Worm (Caenorhabditis elegans) whole organism, L3 larva: ENCODE results near the gene nurf-1.

Source experiments
- R02D3.7 ChIP-seq: fragments of 150-350 bp; optimal IDR thresholded peaks from 2 replicates; lab custom pipeline; 2014; ENCODE audit warnings: missing biosample characterization, missing genetic modification characterization
- ZK546.5 ChIP-seq: sonication (generic microtip); optimal IDR thresholded peaks from 2 replicates; lab custom pipeline; 2017; ENCODE audit warnings: missing biosample characterization, missing genetic modification characterization
- aly-2 ChIP-seq: fragments of 150-350 bp; optimal IDR thresholded peaks from 2 replicates; lab custom pipeline; 2014; ENCODE audit warnings: missing biosample characterization, missing genetic modification characterization
- ama-1 ChIP-seq: fragments of 150-350 bp; optimal IDR thresholded peaks from 2 replicates; lab custom pipeline; 2018
- ceh-16 ChIP-seq: sonication (generic microtip); optimal IDR thresholded peaks from 2 replicates; lab custom pipeline; 2017; ENCODE audit warnings: missing biosample characterization, missing genetic modification characterization
- ceh-28 ChIP-seq: fragments of 150-350 bp; optimal IDR thresholded peaks from 2 replicates; lab custom pipeline; 2014; ENCODE audit warnings: missing biosample characterization, missing genetic modification reagents, missing genetic modification characterization
- ceh-82 ChIP-seq: fragments of 150-350 bp; optimal IDR thresholded peaks from 2 replicates; lab custom pipeline; 2014; ENCODE audit warnings: missing biosample characterization, missing genetic modification characterization
- ceh-9 ChIP-seq: sonication (generic microtip); optimal IDR thresholded peaks from 2 replicates; lab custom pipeline; 2018; ENCODE audit warnings: missing biosample characterization, missing genetic modification characterization
- daf-12 ChIP-seq: fragments of 150-350 bp; optimal IDR thresholded peaks from 2 replicates; lab custom pipeline; 2014; ENCODE audit warnings: missing biosample characterization, missing genetic modification reagents, missing genetic modification characterization
- egl-27 ChIP-seq: sonication (generic microtip); optimal IDR thresholded peaks from 4 replicates; lab custom pipeline; 2017; ENCODE audit warnings: missing biosample characterization, missing genetic modification reagents, missing genetic modification characterization
- egl-5 ChIP-seq: fragments of 150-350 bp; optimal IDR thresholded peaks from 2 replicates; lab custom pipeline; 2017; ENCODE audit warnings: missing biosample characterization, missing genetic modification reagents, missing genetic modification characterization, inconsistent platforms
- elt-1 ChIP-seq: fragments of 150-350 bp; optimal IDR thresholded peaks from 2 replicates; lab custom pipeline; 2014; ENCODE audit warnings: missing biosample characterization, missing genetic modification characterization
- elt-2 ChIP-seq: sonication (generic microtip); optimal IDR thresholded peaks from 2 replicates; lab custom pipeline; 2016; ENCODE audit warnings: missing genetic modification reagents, mild to moderate bottlenecking, missing genetic modification characterization, missing compliant biosample characterization
- elt-3 ChIP-seq, 3 experiments: fragments of 150-350 bp in 1 of 3; sonication (generic microtip) in 2 of 3; optimal IDR thresholded peaks; 2 replicates in 2 of 3; 4 replicates in 1 of 3; lab custom pipeline; 2014 to 2017; ENCODE audit warnings: missing biosample characterization in 3 of 3, missing genetic modification characterization in 3 of 3
- eor-1 ChIP-seq, 2 experiments: fragments of 150-350 bp; optimal IDR thresholded peaks; 2 replicates each; lab custom pipeline; 2014 to 2018; ENCODE audit warnings: missing biosample characterization in 2 of 2, missing genetic modification characterization in 2 of 2
- fkh-10 ChIP-seq: sonication (generic microtip); optimal IDR thresholded peaks from 2 replicates; lab custom pipeline; 2017; ENCODE audit warnings: missing biosample characterization, missing genetic modification reagents, missing genetic modification characterization
- fkh-2 ChIP-seq: fragments of 150-350 bp; optimal IDR thresholded peaks from 2 replicates; lab custom pipeline; 2014; ENCODE audit warnings: missing biosample characterization, missing genetic modification reagents, missing genetic modification characterization
- fos-1 ChIP-seq: fragments of 150-350 bp; optimal IDR thresholded peaks from 2 replicates; lab custom pipeline; 2014; ENCODE audit warnings: missing biosample characterization, missing genetic modification characterization
- hmg-11 ChIP-seq: sonication (generic microtip); optimal IDR thresholded peaks from 2 replicates; lab custom pipeline; 2016; ENCODE audit warnings: missing genetic modification characterization, missing compliant biosample characterization
- jun-1 ChIP-seq: fragments of 150-350 bp; optimal IDR thresholded peaks from 2 replicates; lab custom pipeline; 2014; ENCODE audit warnings: missing biosample characterization, missing genetic modification reagents, missing genetic modification characterization
- lin-15B ChIP-seq: fragments of 150-350 bp; optimal IDR thresholded peaks from 2 replicates; lab custom pipeline; 2014; ENCODE audit warnings: missing biosample characterization, missing genetic modification characterization
- lin-39 ChIP-seq: fragments of 150-350 bp; optimal IDR thresholded peaks from 2 replicates; lab custom pipeline; 2018; ENCODE audit warnings: missing biosample characterization, missing genetic modification reagents, missing genetic modification characterization
- lsy-12 ChIP-seq: sonication (generic microtip); optimal IDR thresholded peaks from 2 replicates; lab custom pipeline; 2016; ENCODE audit warnings: mild to moderate bottlenecking, missing genetic modification characterization, missing compliant biosample characterization
- mdl-1 ChIP-seq: fragments of 150-350 bp; optimal IDR thresholded peaks from 2 replicates; lab custom pipeline; 2014; ENCODE audit warnings: missing biosample characterization, missing genetic modification characterization
- mml-1 ChIP-seq: fragments of 150-350 bp; sonication (generic microtip); optimal IDR thresholded peaks from 3 replicates; lab custom pipeline; 2014; ENCODE audit warnings: missing biosample characterization, missing genetic modification characterization
- nfya-1 ChIP-seq: sonication (generic microtip); optimal IDR thresholded peaks from 2 replicates; lab custom pipeline; 2017; ENCODE audit warnings: missing genetic modification characterization, mild to moderate bottlenecking, missing compliant biosample characterization, antibody characterized with exemption, moderate library complexity; ENCODE audit not compliant: insufficient read depth
- nhr-11 ChIP-seq: fragments of 150-350 bp; optimal IDR thresholded peaks from 2 replicates; lab custom pipeline; 2014; ENCODE audit warnings: missing biosample characterization, missing genetic modification characterization
- nhr-12 ChIP-seq: fragments of 150-350 bp; optimal IDR thresholded peaks from 2 replicates; lab custom pipeline; 2014; ENCODE audit warnings: missing biosample characterization, missing genetic modification characterization
- nhr-23 ChIP-seq: fragments of 150-350 bp; optimal IDR thresholded peaks from 2 replicates; lab custom pipeline; 2014; ENCODE audit warnings: missing biosample characterization, missing genetic modification reagents, missing genetic modification characterization
- nhr-237 ChIP-seq: fragments of 150-350 bp; optimal IDR thresholded peaks from 2 replicates; lab custom pipeline; 2014; ENCODE audit warnings: missing biosample characterization, missing genetic modification characterization
- nhr-25 ChIP-seq: sonication (generic microtip); optimal IDR thresholded peaks from 2 replicates; lab custom pipeline; 2017; ENCODE audit warnings: missing biosample characterization, missing genetic modification characterization
- nhr-28 ChIP-seq: fragments of 150-350 bp; optimal IDR thresholded peaks from 2 replicates; lab custom pipeline; 2014; ENCODE audit warnings: missing biosample characterization, missing genetic modification characterization
- nhr-43 ChIP-seq: sonication (generic microtip); optimal IDR thresholded peaks from 2 replicates; lab custom pipeline; 2016; ENCODE audit warnings: mild to moderate bottlenecking, missing genetic modification characterization, missing compliant biosample characterization; ENCODE audit not compliant: poor library complexity, severe bottlenecking
- nhr-67 ChIP-seq: fragments of 150-350 bp; optimal IDR thresholded peaks from 2 replicates; lab custom pipeline; 2014; ENCODE audit warnings: missing biosample characterization, missing genetic modification characterization
- nhr-76 ChIP-seq: fragments of 150-350 bp; sonication (generic microtip); optimal IDR thresholded peaks from 5 replicates; lab custom pipeline; 2014; ENCODE audit warnings: missing biosample characterization, missing genetic modification characterization
- nhr-77 ChIP-seq: fragments of 150-350 bp; optimal IDR thresholded peaks from 2 replicates; lab custom pipeline; 2014; ENCODE audit warnings: missing biosample characterization, missing genetic modification characterization
- pha-4 ChIP-seq: fragments of 150-350 bp; optimal IDR thresholded peaks from 2 replicates; lab custom pipeline; 2014; ENCODE audit warnings: missing biosample characterization, missing genetic modification reagents, missing genetic modification characterization
- pqm-1 ChIP-seq: fragments of 150-350 bp; optimal IDR thresholded peaks from 2 replicates; lab custom pipeline; 2017; ENCODE audit warnings: missing biosample characterization, missing genetic modification characterization, inconsistent platforms
- sea-2 ChIP-seq: fragments of 150-350 bp; sonication (generic microtip); optimal IDR thresholded peaks from 4 replicates; lab custom pipeline; 2014; ENCODE audit warnings: missing biosample characterization, missing genetic modification reagents, missing genetic modification characterization
- skn-1 ChIP-seq: fragments of 150-350 bp; optimal IDR thresholded peaks from 2 replicates; lab custom pipeline; 2014; ENCODE audit warnings: missing biosample characterization, missing genetic modification characterization
- snpc-4 ChIP-seq: fragments of 150-350 bp; optimal IDR thresholded peaks from 2 replicates; lab custom pipeline; 2014; ENCODE audit warnings: missing biosample characterization, missing genetic modification characterization
- tbx-2 ChIP-seq: sonication (generic microtip); optimal IDR thresholded peaks from 2 replicates; lab custom pipeline; 2016; ENCODE audit warnings: mild to moderate bottlenecking, missing genetic modification characterization, missing compliant biosample characterization
- unc-39 ChIP-seq: sonication (generic microtip); optimal IDR thresholded peaks from 4 replicates; lab custom pipeline; 2017; ENCODE audit warnings: missing biosample characterization, missing genetic modification characterization
- unc-62 ChIP-seq: fragments of 150-350 bp; sonication (generic microtip); optimal IDR thresholded peaks from 4 replicates; lab custom pipeline; 2014; ENCODE audit warnings: missing biosample characterization, missing genetic modification reagents, missing genetic modification characterization
- zag-1 ChIP-seq: fragments of 150-350 bp; optimal IDR thresholded peaks from 2 replicates; lab custom pipeline; 2014; ENCODE audit warnings: missing biosample characterization, missing genetic modification characterization
- ztf-11 ChIP-seq: fragments of 150-350 bp; optimal IDR thresholded peaks from 2 replicates; lab custom pipeline; 2014; ENCODE audit warnings: missing biosample characterization, missing genetic modification characterization
- ztf-4 ChIP-seq: fragments of 150-350 bp; optimal IDR thresholded peaks from 2 replicates; lab custom pipeline; 2014; ENCODE audit warnings: missing biosample characterization, missing genetic modification characterization

nurf-1 gene

DNA sequence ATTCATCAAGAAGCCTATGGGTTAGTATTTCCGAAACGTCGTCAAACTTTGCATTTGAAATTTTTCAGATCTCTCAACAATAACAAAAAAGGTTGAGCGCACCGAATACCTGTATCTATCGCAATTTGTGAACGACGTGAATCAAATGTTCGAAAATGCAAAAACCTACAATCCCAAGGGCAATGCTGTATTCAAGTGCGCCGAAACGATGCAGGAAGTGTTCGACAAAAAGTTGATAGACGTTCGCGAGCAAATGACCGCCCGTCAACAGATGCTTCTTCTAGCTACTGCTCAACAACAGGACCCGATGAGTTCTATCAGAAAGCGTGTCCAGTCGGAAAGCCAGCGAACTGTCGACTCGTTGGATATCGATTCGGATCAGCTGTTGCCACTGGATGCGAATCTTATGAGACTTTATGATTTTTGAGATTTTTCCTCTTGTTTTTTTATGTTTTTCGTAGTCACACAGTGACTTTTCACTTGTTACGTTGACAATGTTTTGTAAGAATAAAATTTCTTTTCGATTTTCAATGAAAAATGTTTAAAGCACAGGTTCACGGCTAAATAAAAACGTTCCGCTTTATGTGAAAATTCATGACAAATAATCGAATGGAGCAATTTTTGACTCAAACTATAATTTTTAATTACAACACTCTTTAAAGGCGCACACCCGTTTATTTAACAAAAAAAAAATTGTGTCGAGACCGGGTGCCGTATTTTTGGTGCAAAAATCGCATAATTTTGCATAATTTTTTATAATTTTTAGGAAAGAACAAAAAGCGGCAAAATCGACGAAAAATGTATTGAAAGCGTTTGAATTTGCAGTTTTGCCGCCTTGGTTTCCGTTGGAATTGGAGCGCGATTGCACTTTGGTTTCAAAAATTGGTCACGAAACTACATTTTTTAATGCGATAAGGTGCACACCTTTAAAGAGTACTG is 17.1 kb downstream of the nurf-1 start:
- TF ChIP-seq nhr-237 (tag; lab: Kevin White, UChicago) (no peak), nfya-1 (tag; lab: Kevin White, UChicago) (peak; percentile 62), ceh-16 (peak; percentile 60), nhr-43 (tag; lab: Kevin White, UChicago) (peak; percentile 77), nhr-25 (tag; lab: Kevin White, UChicago) (peak; percentile 89), fkh-2 (no peak), pha-4 (tag; lab: Kevin White, UChicago) (peak; percentile 37), ceh-9 (tag; lab: Kevin White, UChicago) (no peak), unc-39 (tag; lab: Kevin White, UChicago) (no peak), lin-15B (tag; lab: Kevin White, UChicago) (no peak), egl-27 (tag; lab: Kevin White, UChicago) (no peak), elt-1 (tag; lab: Kevin White, UChicago) (no peak), nhr-28 (peak; percentile 34), ceh-82 (tag; lab: Kevin White, UChicago) (no peak), pqm-1 (no peak), nhr-77 (tag; lab: Kevin White, UChicago) (no peak), lsy-12 (tag; lab: Kevin White, UChicago) (no peak), tbx-2 (peak; percentile 85), ama-1 (lab: Kevin White, UChicago) (peak; percentile 98), unc-62 (no peak), mdl-1 (tag; lab: Kevin White, UChicago) (no peak), R02D3.7 (tag; lab: Kevin White, UChicago) (no peak), lin-39 (no peak), fkh-10 (GFP tag; lab: Kevin White, UChicago) (no peak), ztf-11 (tag; lab: Kevin White, UChicago) (no peak), snpc-4 (peak; percentile 22), elt-3 (tag; optimal IDR thresholded peaks at IDR 0.05; lab: Kevin White, UChicago) (peak in 1 of 3 experiments; percentile 62), nhr-76 (no peak), nhr-23 (tag; lab: Kevin White, UChicago) (peak; percentile 88), ZK546.5 (tag; lab: Kevin White, UChicago) (no peak), hmg-11 (tag; lab: Kevin White, UChicago) (no peak), eor-1 (tag; optimal IDR thresholded peaks at IDR 0.05; lab: Kevin White, UChicago) (no peak), nhr-11 (no peak), skn-1 (tag; lab: Kevin White, UChicago) (no peak), nhr-12 (no peak), ztf-4 (tag; lab: Kevin White, UChicago) (peak; percentile 89), zag-1 (no peak), mml-1 (tag; lab: Kevin White, UChicago) (no peak), aly-2 (no peak), egl-5 (tag; lab: Kevin White, UChicago) (no peak), jun-1 (tag; lab: Kevin White, UChicago) (no peak), ceh-28 (tag; lab: Kevin White, UChicago) (no peak), fos-1 (tag; lab: Kevin White, UChicago) (peak; percentile 10), elt-2 (tag; lab: Kevin White, UChicago) (no peak), sea-2 (no peak), daf-12 (tag; lab: Kevin White, UChicago) (no peak), nhr-67 (no peak)
